Worm (Caenorhabditis elegans): ENCODE data around the gene lin-12.

The lin-12 gene

DNA sequence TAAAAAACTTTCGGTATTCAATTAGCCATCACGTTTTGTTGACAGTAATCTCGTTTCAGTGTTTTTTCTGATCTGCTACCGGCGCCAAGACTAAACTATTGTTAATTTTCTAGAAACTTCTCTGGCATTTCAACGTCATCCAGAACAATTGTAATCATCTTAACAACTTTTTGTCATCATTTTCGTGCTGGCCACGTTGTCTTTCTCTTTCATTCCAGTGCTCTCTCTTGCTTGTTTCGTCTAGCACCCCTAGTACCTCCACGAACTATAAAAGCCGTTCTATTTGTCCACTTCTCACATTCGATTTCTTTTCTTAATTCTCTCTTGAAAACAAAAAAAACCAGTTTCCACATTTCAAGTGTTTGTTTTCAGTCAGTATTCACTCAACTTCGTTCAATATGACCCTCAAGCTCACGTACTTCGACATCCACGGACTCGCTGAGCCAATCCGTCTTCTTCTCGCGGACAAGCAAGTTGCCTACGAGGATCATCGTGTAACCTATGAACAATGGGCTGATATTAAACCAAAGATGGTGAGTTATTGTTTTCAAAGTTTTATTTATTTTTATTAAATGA is 12.2 kb downstream of the lin-12 start, which contains the start of gene gst-1:
TSS of gene gst-1 (plus strand) at position 373 of the 576 bp plus-strand sequence.
- no peak for TF ChIP-seq lim-6 (tag; optimal IDR thresholded peaks at IDR 0.05)
- no peak for TF ChIP-seq unc-3 (GFP tag; conservative IDR thresholded peaks at IDR 0.05)
- TF ChIP-seq unc-3 (tag; optimal IDR thresholded peaks at IDR 0.05): no peak
- no peak for TF ChIP-seq elt-2 (tag; optimal IDR thresholded peaks at IDR 0.05)
- TF ChIP-seq ahr-1 (tag; optimal IDR thresholded peaks at IDR 0.05): no peak
- no peak for TF ChIP-seq pag-3 (tag; optimal IDR thresholded peaks at IDR 0.05; ENCODE audit: borderline replicate concordance)
- TF ChIP-seq sdc-2 (tag; optimal IDR thresholded peaks at IDR 0.05): no peak
- TF ChIP-seq ceh-6 (GFP tag; optimal IDR thresholded peaks at IDR 0.05): no peak
- no peak for TF ChIP-seq pat-9 (tag; optimal IDR thresholded peaks at IDR 0.05)
- TF ChIP-seq fkh-10 (GFP tag; optimal IDR thresholded peaks at IDR 0.05): no peak
- TF ChIP-seq hlh-15 (tag; optimal IDR thresholded peaks at IDR 0.05): no peak
- TF ChIP-seq ceh-48 (tag; optimal IDR thresholded peaks at IDR 0.05): no peak
- TF ChIP-seq T23F11.4 (GFP tag; optimal IDR thresholded peaks at IDR 0.05): no peak
- no peak for TF ChIP-seq che-1 (tag; optimal IDR thresholded peaks at IDR 0.05)
- no peak for TF ChIP-seq fkh-6 (tag; optimal IDR thresholded peaks at IDR 0.05)
- no peak for TF ChIP-seq tbx-7 (tag; optimal IDR thresholded peaks at IDR 0.05)
- TF ChIP-seq unc-86 (tag; optimal IDR thresholded peaks at IDR 0.05): no peak
- TF ChIP-seq gmeb-2 (tag; optimal IDR thresholded peaks at IDR 0.05): no peak
- no peak for TF ChIP-seq pax-1 (tag; optimal IDR thresholded peaks at IDR 0.05)

DNA sequence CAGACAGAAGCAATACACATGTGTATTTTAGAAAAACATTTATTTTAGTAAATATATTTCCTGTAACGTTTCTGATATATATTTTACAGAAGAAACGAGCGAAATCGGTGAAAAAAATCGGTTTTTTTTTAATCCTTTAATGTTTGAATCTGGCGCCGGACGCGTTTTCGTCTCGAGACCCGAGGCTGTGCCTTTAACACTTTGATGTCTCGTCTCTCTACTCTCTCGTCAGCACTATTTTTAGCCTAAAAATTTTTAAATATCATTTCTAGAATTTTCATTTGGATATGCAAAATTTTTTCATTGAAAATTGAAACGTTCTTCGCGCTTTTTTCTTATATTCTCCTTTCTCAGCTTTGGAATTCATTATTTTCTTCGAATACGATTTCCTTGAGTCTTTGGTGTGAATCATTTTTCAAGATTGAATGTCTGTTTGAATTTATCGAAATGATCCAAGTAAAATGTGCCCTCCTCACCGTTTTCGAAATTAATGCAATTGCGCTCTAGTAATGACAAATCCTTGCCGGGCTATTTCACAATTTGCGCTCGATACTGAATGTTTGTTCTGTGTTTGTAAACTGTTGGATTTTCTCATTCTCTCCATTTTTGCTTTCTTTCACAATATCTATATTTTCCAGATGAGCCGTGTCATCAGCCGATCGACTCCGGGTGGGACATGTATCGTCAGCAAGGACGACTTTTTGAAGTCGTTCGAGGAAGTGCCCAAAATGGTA is 16.7 kb downstream of the lin-12 start, which contains the start of gene cls-2:
TSS of gene cls-2 (plus strand) at position 635 of the 734 bp plus-strand sequence.
- TF ChIP-seq fax-1 (tag; optimal IDR thresholded peaks at IDR 0.05) (no peak), odd-2 (tag; optimal IDR thresholded peaks at IDR 0.05) (no peak), hlh-6 (tag; optimal IDR thresholded peaks at IDR 0.05) (no peak), sox-4 (tag; optimal IDR thresholded peaks at IDR 0.05) (no peak), unc-42 (tag; optimal IDR thresholded peaks at IDR 0.05) (peak; percentile 8), unc-3 (GFP tag; conservative IDR thresholded peaks at IDR 0.05) (no peak), unc-3 (tag; optimal IDR thresholded peaks at IDR 0.05) (no peak), elt-4 (tag; optimal IDR thresholded peaks at IDR 0.05) (no peak), sox-2 (GFP tag; IDR thresholded peaks at IDR 0.05) (no peak)

DNA sequence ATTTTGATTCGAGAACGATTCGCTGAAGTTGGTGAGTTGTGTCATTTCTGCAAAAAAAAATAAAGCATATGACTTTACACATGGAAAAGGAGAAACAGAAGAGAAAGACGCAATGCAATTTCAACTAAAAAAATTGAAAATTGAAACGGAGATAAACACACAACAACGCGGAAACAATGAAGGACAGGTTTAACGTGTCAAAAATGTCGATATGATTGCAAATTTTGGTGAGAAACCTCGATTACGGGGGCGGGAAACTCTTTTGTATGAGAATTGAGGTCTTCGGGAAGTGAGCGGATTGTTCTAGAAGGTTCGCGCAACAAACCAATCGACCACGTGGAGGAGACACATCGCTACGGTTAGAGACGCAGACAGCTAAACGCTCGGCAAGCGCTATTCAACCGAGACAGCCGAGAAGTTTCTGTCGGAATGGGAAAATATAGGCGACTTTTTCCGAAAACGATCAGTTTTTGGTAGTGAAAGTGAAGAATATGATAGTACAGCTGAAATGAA is 17.5 kb downstream of the lin-12 start, which contains the start of gene R107.5:
TSS of gene R107.5 (minus strand) at position 51 of the 513 bp plus-strand sequence.
- TF ChIP-seq unc-86 (tag; optimal IDR thresholded peaks at IDR 0.05) (peak; percentile 57), ceh-2 (tag; optimal IDR thresholded peaks at IDR 0.05) (peak; percentile 8), F13H6.1 (tag; optimal IDR thresholded peaks at IDR 0.05) (no peak), odd-2 (tag; optimal IDR thresholded peaks at IDR 0.05) (no peak), C08G9.2 (tag; optimal IDR thresholded peaks at IDR 0.05) (peak; percentile 42), Y22D7AL.16 (tag; optimal IDR thresholded peaks at IDR 0.05) (no peak), nhr-11 (tag; optimal IDR thresholded peaks at IDR 0.05) (no peak), dve-1 (tag; optimal IDR thresholded peaks at IDR 0.05) (peak; percentile 31), unc-3 (GFP tag; conservative IDR thresholded peaks at IDR 0.05) (no peak), unc-3 (tag; optimal IDR thresholded peaks at IDR 0.05) (no peak), unc-55 (GFP tag; optimal IDR thresholded peaks at IDR 0.05) (peak; percentile 97), ceh-24 (tag; optimal IDR thresholded peaks at IDR 0.05) (no peak), T23F11.4 (GFP tag; optimal IDR thresholded peaks at IDR 0.05) (no peak), ceh-48 (tag; optimal IDR thresholded peaks at IDR 0.05) (peak; percentile 38), ceh-34 (tag; optimal IDR thresholded peaks at IDR 0.05) (peak; percentile 85), gmeb-2 (tag; optimal IDR thresholded peaks at IDR 0.05) (peak; percentile 53), sdc-2 (tag; optimal IDR thresholded peaks at IDR 0.05) (peak; percentile 8), pag-3 (tag; optimal IDR thresholded peaks at IDR 0.05; ENCODE audit: borderline replicate concordance) (no peak), ceh-30 (tag; optimal IDR thresholded peaks at IDR 0.05) (peak; percentile 91), lim-6 (tag; optimal IDR thresholded peaks at IDR 0.05) (peak; percentile 44), sox-2 (GFP tag; IDR thresholded peaks at IDR 0.05) (peak; percentile 58), hlh-8 (tag; optimal IDR thresholded peaks at IDR 0.05) (no peak), pha-2 (tag; optimal IDR thresholded peaks at IDR 0.05) (peak; percentile 28), elt-4 (tag; optimal IDR thresholded peaks at IDR 0.05) (no peak), pqm-1 (tag; optimal IDR thresholded peaks at IDR 0.05) (no peak), nhr-232 (tag; optimal IDR thresholded peaks at IDR 0.05) (no peak), elt-2 (tag; optimal IDR thresholded peaks at IDR 0.05) (peak; percentile 29), syd-9 (tag; optimal IDR thresholded peaks at IDR 0.05) (peak; percentile 87), dmd-4 (tag; optimal IDR thresholded peaks at IDR 0.05; ENCODE audit: borderline replicate concordance) (no peak), rnt-1 (tag; optimal IDR thresholded peaks at IDR 0.05) (peak; percentile 93), K02D7.2 (tag; optimal IDR thresholded peaks at IDR 0.05) (peak; percentile 15), ceh-6 (GFP tag; optimal IDR thresholded peaks at IDR 0.05) (no peak), madf-2 (tag; optimal IDR thresholded peaks at IDR 0.05) (peak; percentile 38), hlh-15 (tag; optimal IDR thresholded peaks at IDR 0.05) (no peak)
